Worm (Caenorhabditis elegans) whole organism, L3 larva: ENCODE results near the gene Y51H4A.941.

ENCODE experiments used
- ama-1 ChIP-seq: fragments of 150-350 bp; optimal IDR thresholded peaks from 2 replicates; lab custom pipeline; 2018
- daf-12 ChIP-seq: fragments of 150-350 bp; optimal IDR thresholded peaks from 2 replicates; lab custom pipeline; 2014; ENCODE audit warnings: missing biosample characterization, missing genetic modification reagents, missing genetic modification characterization
- elt-1 ChIP-seq: fragments of 150-350 bp; optimal IDR thresholded peaks from 2 replicates; lab custom pipeline; 2014; ENCODE audit warnings: missing biosample characterization, missing genetic modification characterization
- jun-1 ChIP-seq: fragments of 150-350 bp; optimal IDR thresholded peaks from 2 replicates; lab custom pipeline; 2014; ENCODE audit warnings: missing biosample characterization, missing genetic modification reagents, missing genetic modification characterization
- nhr-12 ChIP-seq: fragments of 150-350 bp; optimal IDR thresholded peaks from 2 replicates; lab custom pipeline; 2014; ENCODE audit warnings: missing biosample characterization, missing genetic modification characterization
- nhr-237 ChIP-seq: fragments of 150-350 bp; optimal IDR thresholded peaks from 2 replicates; lab custom pipeline; 2014; ENCODE audit warnings: missing biosample characterization, missing genetic modification characterization
- nhr-28 ChIP-seq: fragments of 150-350 bp; optimal IDR thresholded peaks from 2 replicates; lab custom pipeline; 2014; ENCODE audit warnings: missing biosample characterization, missing genetic modification characterization
- nhr-76 ChIP-seq: fragments of 150-350 bp; sonication (generic microtip); optimal IDR thresholded peaks from 5 replicates; lab custom pipeline; 2014; ENCODE audit warnings: missing biosample characterization, missing genetic modification characterization
- pha-4 ChIP-seq: fragments of 150-350 bp; optimal IDR thresholded peaks from 2 replicates; lab custom pipeline; 2014; ENCODE audit warnings: missing biosample characterization, missing genetic modification reagents, missing genetic modification characterization
- pqm-1 ChIP-seq: fragments of 150-350 bp; optimal IDR thresholded peaks from 2 replicates; lab custom pipeline; 2017; ENCODE audit warnings: missing biosample characterization, missing genetic modification characterization, inconsistent platforms
- snpc-4 ChIP-seq: fragments of 150-350 bp; optimal IDR thresholded peaks from 2 replicates; lab custom pipeline; 2014; ENCODE audit warnings: missing biosample characterization, missing genetic modification characterization
- unc-62 ChIP-seq: fragments of 150-350 bp; sonication (generic microtip); optimal IDR thresholded peaks from 4 replicates; lab custom pipeline; 2014; ENCODE audit warnings: missing biosample characterization, missing genetic modification reagents, missing genetic modification characterization
- zag-1 ChIP-seq: fragments of 150-350 bp; optimal IDR thresholded peaks from 2 replicates; lab custom pipeline; 2014; ENCODE audit warnings: missing biosample characterization, missing genetic modification characterization

ce11 chrIV:16740769-16741168, 46.3 kb upstream of the Y51H4A.941 start, which contains the start of gene Y51H4A.24:
- TF ChIP-seq nhr-237 (tag; lab: Kevin White, UChicago) (no peak), daf-12 (tag; lab: Kevin White, UChicago) (no peak), jun-1 (tag; lab: Kevin White, UChicago) (no peak), nhr-28 (tag; lab: Kevin White, UChicago) (no peak), nhr-76 (tag; lab: Kevin White, UChicago) (no peak), pqm-1 (no peak), ama-1 (lab: Kevin White, UChicago) (no peak), snpc-4 (tag; lab: Kevin White, UChicago) (no peak), unc-62 (GFP tag; lab: Kevin White, UChicago) (no peak), zag-1 (tag; lab: Kevin White, UChicago) (no peak), elt-1 (tag; lab: Kevin White, UChicago) (no peak), nhr-12 (tag; lab: Kevin White, UChicago) (no peak), pha-4 (no peak)
